Fruit fly (Drosophila melanogaster): ENCODE data around the gene CG16888.

The CG16888 gene

DNA sequence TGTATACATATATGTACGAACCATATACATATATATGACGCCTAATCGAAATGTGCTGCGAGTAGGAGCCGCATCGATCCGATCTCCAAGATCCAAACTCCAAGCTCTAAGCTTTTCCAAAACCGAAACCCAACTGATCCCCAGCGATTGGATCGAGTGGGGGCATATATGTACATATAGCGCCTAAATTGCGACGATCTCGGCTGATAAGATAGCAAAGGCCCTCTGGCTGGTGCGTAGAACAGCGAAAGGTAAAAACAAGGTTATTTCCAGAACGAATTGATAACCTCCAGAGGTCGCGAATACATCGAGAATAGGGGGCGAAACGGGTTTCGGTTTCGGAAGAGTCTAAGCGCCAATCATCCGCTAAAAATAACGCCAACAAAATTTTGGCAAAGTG, 33.9 kb downstream of the CG16888 start (continued):
- TF ChIP-seq CG18262 (tag; optimal IDR thresholded peaks at IDR 0.05) (no peak), ftz-f1 (GFP tag; optimal IDR thresholded peaks at IDR 0.05) (peak; percentile 22), CG30431 (GFP tag; optimal IDR thresholded peaks at IDR 0.05) (no peak), CG7963 (GFP tag; IDR thresholded peaks at IDR 0.05; ENCODE audit: partially characterized antibody) (peak; percentile 11; the same call in 1 of the 3 replicates)

DNA sequence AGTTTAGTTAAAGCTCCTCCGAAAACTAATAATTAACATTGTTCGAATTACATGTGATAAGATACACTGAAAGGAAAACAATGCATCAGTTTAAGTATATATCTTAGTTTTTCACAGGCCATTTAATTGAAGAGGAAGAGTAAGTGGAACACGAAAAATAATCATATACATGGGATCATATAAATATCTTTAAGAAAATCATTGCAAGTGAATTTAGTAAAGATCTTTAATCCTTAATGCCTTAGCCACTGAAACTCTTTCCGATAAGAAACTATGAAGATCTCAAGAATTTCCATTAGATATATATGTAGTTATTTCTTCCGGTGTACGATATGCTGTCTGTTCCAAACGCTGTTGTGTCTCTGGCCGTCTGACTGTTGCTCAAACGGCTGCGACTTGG, 34.4 kb downstream of the CG16888 start:
- no peak for TF ChIP-seq CG11695 (GFP tag; IDR thresholded peaks at IDR 0.05)
- peak; percentile 41 for TF ChIP-seq CG2875 (GFP tag; optimal IDR thresholded peaks at IDR 0.05)
- TF ChIP-seq CG6854 (GFP tag; optimal IDR thresholded peaks at IDR 0.05) = no peak
- TF ChIP-seq MTF-1 (GFP tag; optimal IDR thresholded peaks at IDR 0.05; ENCODE audit: borderline replicate concordance) = no peak
- peak; percentile 82 for TF ChIP-seq CoRest (tag; optimal IDR thresholded peaks at IDR 0.05)
- peak; percentile 32 for TF ChIP-seq CG8944 (GFP tag; optimal IDR thresholded peaks at IDR 0.05)
- TF ChIP-seq slou (GFP tag; optimal IDR thresholded peaks at IDR 0.05) = peak; percentile 36
- TF ChIP-seq salm (tag; optimal IDR thresholded peaks at IDR 0.05) = peak; percentile 68
- TF ChIP-seq CG12104 (GFP tag; optimal IDR thresholded peaks at IDR 0.05) = peak; percentile 51
- TF ChIP-seq ci (GFP tag; IDR thresholded peaks at IDR 0.05) = peak; percentile 57; the same call in 1 of the 3 replicates
- peak; percentile 19 for TF ChIP-seq HmgZ (tag; optimal IDR thresholded peaks at IDR 0.05)
- peak; percentile 19 for TF ChIP-seq CG18619 (GFP tag; optimal IDR thresholded peaks at IDR 0.05)
- peak; percentile 49 to 63 for TF ChIP-seq dpn (GFP tag; optimal IDR thresholded peaks at IDR 0.05)
- peak; percentile 5 for TF ChIP-seq Six4 (GFP tag; optimal IDR thresholded peaks at IDR 0.05)
- TF ChIP-seq CG31224 (GFP tag; IDR thresholded peaks at IDR 0.05) = peak; percentile 9; the same call in 1 of the 2 replicates
- TF ChIP-seq CG2712 (tag; optimal IDR thresholded peaks at IDR 0.05) = peak; percentile 56
- TF ChIP-seq Deaf1 (tag; optimal IDR thresholded peaks at IDR 0.05) = peak; percentile 40
- no peak for TF ChIP-seq chm (GFP tag; IDR thresholded peaks at IDR 0.05)
- 0 out of 2 replicates have a peak, but pooled peaks have one; percentile 19 for TF ChIP-seq CG17328 (GFP tag; IDR thresholded peaks at IDR 0.05)
- TF ChIP-seq CG17385 (GFP tag; optimal IDR thresholded peaks at IDR 0.05) = peak; percentile 75
- TF ChIP-seq CG3847 (GFP tag; IDR thresholded peaks at IDR 0.05) = peak; percentile 70
- 0 out of 3 replicates have a peak, but pooled peaks have one; percentile 15 for TF ChIP-seq gce (GFP tag; IDR thresholded peaks at IDR 0.05)
- TF ChIP-seq Poxn (GFP tag; IDR thresholded peaks at IDR 0.05) = no peak; the same call in 1 of the 2 replicates
- TF ChIP-seq jing (GFP tag; optimal IDR thresholded peaks at IDR 0.05) = peak; percentile 41
- peak in 1 of 2 experiments; percentile 66 for TF ChIP-seq Eip74EF (GFP tag; optimal IDR thresholded peaks at IDR 0.05)
- TF ChIP-seq Pdp1 (GFP tag; optimal IDR thresholded peaks at IDR 0.05) = peak; percentile 39 to 54
- TF ChIP-seq tap (tag; optimal IDR thresholded peaks at IDR 0.05) = peak; percentile 39
- TF ChIP-seq CG6791 (GFP tag; IDR thresholded peaks at IDR 0.05; ENCODE audit: partially characterized antibody) = no peak
- no peak for TF ChIP-seq CG2202 (tag; optimal IDR thresholded peaks at IDR 0.05)
- TF ChIP-seq C15 (GFP tag; IDR thresholded peaks at IDR 0.05) = no peak
- peak; percentile 68 for TF ChIP-seq pho (GFP tag; optimal IDR thresholded peaks at IDR 0.05)
- TF ChIP-seq CG12299 (tag; optimal IDR thresholded peaks at IDR 0.05) = peak; percentile 17
- TF ChIP-seq CG4328 (GFP tag; optimal IDR thresholded peaks at IDR 0.05) = no peak
- peak; percentile 35 for TF ChIP-seq CG17829 (tag; optimal IDR thresholded peaks at IDR 0.05)
- peak; percentile 84 for TF ChIP-seq nmo (GFP tag; optimal IDR thresholded peaks at IDR 0.05)
- TF ChIP-seq CG12236 (GFP tag; optimal IDR thresholded peaks at IDR 0.05) = peak; percentile 13
- TF ChIP-seq CG10979 (tag; optimal IDR thresholded peaks at IDR 0.05) = peak; percentile 67
- TF ChIP-seq HLH3B (GFP tag; IDR thresholded peaks at IDR 0.05) = peak; percentile 19; the same call in 1 of the 2 replicates
- peak; percentile 27 for TF ChIP-seq mam (GFP tag; optimal IDR thresholded peaks at IDR 0.05)
- TF ChIP-seq da (GFP tag; optimal IDR thresholded peaks at IDR 0.05) = peak; percentile 38
- TF ChIP-seq Rfx (GFP tag; IDR thresholded peaks at IDR 0.05) = peak; percentile 60; the same call in 1 of the 2 replicates
- TF ChIP-seq ase (GFP tag; IDR thresholded peaks at IDR 0.05) = no peak
- TF ChIP-seq HLH4C (GFP tag; IDR thresholded peaks at IDR 0.05; ENCODE audit: partially characterized antibody) = no peak
- peak; percentile 50 for TF ChIP-seq CG10147 (GFP tag; optimal IDR thresholded peaks at IDR 0.05)

Data from whole organism, embryonic.